Fruit fly (Drosophila melanogaster) whole organism, embryonic: ENCODE results near the gene Upf1.

Experiments used
- ATbp ChIP-seq: fragments of 200-800 bp; sonication (Bioruptor generic); optimal IDR thresholded peaks from 2 replicates; lab custom pipeline; 2017; ENCODE audit warnings: missing biosample characterization, mild to moderate bottlenecking, missing genetic modification characterization, missing genetic modification reagents
- CG7556 ChIP-seq: fragments of 200-800 bp; sonication (Bioruptor generic); optimal IDR thresholded peaks from 2 replicates; lab custom pipeline; 2017; ENCODE audit warnings: missing biosample characterization, mild to moderate bottlenecking, missing genetic modification characterization
- CG7745 ChIP-seq: fragments of 200-800 bp; sonication (Bioruptor generic); optimal IDR thresholded peaks from 2 replicates; lab custom pipeline; 2018; ENCODE audit warnings: missing biosample characterization, mild to moderate bottlenecking, missing genetic modification characterization, moderate library complexity
- CTCF ChIP-seq: fragments of 200-800 bp; sonication (Bioruptor generic); optimal IDR thresholded peaks from 2 replicates; lab custom pipeline; 2017; ENCODE audit warnings: missing biosample characterization, mild to moderate bottlenecking, missing genetic modification characterization, moderate library complexity
- Opbp ChIP-seq: fragments of 200-800 bp; sonication (Bioruptor generic); IDR thresholded peaks from 3 replicates; pipeline ENCODE4 v1.3.6; 2022; ENCODE audit warnings: missing biosample characterization, missing genetic modification characterization; ENCODE audit not compliant: partially characterized antibody
- sr ChIP-seq: fragments of 200-800 bp; sonication (Bioruptor generic); IDR thresholded peaks from 3 replicates; pipeline ENCODE4 v1.3.6; 2022; ENCODE audit warnings: missing biosample characterization, missing genetic modification characterization
- zfh2 ChIP-seq: fragments of 200-800 bp; sonication (Bioruptor generic); optimal IDR thresholded peaks from 2 replicates; lab custom pipeline; 2016; ENCODE audit warnings: missing biosample characterization, missing genetic modification characterization

- no peak for TF ChIP-seq CG7745
- TF ChIP-seq sr (GFP tag; lab: Robert Waterston, UW): no peak
- TF ChIP-seq Opbp: no peak
- no peak for TF ChIP-seq ATbp (GFP tag; lab: Kevin White, UChicago)
- TF ChIP-seq zfh2: no peak
- no peak for TF ChIP-seq CTCF (GFP tag; lab: Kevin White, UChicago)
- TF ChIP-seq CG7556 (GFP tag; lab: Kevin White, UChicago): no peak
Observed at dm6 chrX:11855950-11856349, 49.2 kb downstream of the Upf1 start.
